Worm (Caenorhabditis elegans): ENCODE results near the gene dct-13.

Gene dct-13

DNA sequence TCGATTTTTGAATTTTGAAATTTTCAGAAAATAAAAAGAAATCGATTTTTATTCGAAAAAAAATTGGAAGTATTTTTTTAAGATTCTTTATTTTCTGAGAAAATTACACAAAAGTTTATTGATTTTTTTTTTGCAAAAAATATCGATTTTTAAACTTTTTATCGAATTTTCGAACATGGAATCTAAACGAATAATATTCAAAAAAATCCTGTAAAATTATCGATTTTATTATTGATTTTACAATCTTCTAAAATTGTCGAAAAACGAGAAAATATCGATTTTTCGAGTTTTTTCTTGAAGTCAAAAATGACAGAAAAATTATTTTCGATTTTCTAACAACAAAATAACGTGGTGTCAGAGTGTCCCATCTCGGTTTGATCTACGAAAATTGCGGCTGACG lies 19.2 kb downstream of the dct-13 start:
- TF ChIP-seq dao-5 (tag; optimal IDR thresholded peaks at IDR 0.05): no peak
- TF ChIP-seq him-1 (tag; optimal IDR thresholded peaks at IDR 0.05): no peak
- no peak for TF ChIP-seq W03F9.2 (tag; optimal IDR thresholded peaks at IDR 0.05)

DNA sequence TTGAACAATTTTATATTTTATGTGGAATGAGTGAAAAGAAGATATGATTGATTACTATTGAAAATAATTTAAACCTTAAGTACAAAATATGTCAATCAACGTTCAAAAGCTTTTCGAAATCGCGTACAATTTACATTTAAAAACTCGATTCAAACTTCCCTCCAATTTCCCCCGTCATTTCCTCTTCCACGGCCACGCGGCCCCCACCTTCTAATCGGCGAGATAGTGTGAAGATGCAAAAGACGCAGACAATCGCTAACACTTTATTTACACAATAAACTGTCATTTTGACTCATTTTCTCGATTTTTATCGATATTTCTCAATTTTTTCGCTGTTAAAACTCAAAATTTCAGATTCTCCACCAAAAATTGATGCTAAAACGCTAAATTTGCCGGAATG lies 29.5 kb downstream of the dct-13 start, which contains the start of gene rom-4:
Gene rom-4 (plus strand): TSS at position 398 of the 400 bp plus-strand sequence.
- TF ChIP-seq him-1 (tag; optimal IDR thresholded peaks at IDR 0.05): no peak
- TF ChIP-seq W03F9.2 (tag; optimal IDR thresholded peaks at IDR 0.05): peak; percentile 80

DNA sequence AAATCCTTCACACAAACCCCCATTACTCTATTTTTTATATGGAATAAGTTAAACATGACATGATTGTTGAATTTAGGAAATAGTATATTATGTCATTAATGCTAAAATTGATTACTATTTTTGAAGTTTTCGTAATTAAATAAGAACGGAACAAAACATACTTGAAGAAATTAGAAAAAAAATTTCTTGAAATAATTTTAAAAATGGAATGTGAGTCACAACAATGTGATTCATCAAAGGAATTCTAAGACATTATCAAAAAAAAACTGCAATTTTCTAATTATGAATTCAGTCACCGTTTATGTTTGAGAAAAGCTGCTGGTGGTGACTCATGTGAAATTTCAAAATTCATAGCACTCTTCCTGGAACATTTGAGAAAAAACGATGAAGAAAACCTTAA lies 36.5 kb downstream of the dct-13 start, which contains the start of gene nccd-1:
Gene nccd-1 (plus strand): TSS at position 301 of the 400 bp plus-strand sequence.
- TF ChIP-seq W03F9.2 (tag; optimal IDR thresholded peaks at IDR 0.05): no peak

Data from whole organism, L4/young adult.